Fruit fly (Drosophila melanogaster): ENCODE results near the gene CG10973.

CG10973 gene

dm6 chr3L:12727212-12727611 lies 27.4 kb downstream of the CG10973 start:
- TF ChIP-seq Kr (GFP tag; optimal IDR thresholded peaks at IDR 0.05) (peak; percentile 37), gsb-n (tag; optimal IDR thresholded peaks at IDR 0.05) (peak; percentile 66), twi (tag; optimal IDR thresholded peaks at IDR 0.05) (peak; percentile 19), crol (GFP tag; IDR thresholded peaks at IDR 0.05) (peak; percentile 57; the same call in 1 of the 2 replicates), CG14710 (tag; optimal IDR thresholded peaks at IDR 0.05) (no peak), Hey (tag; optimal IDR thresholded peaks at IDR 0.05) (peak; percentile 82), CG7271 (tag; optimal IDR thresholded peaks at IDR 0.05) (no peak), eyg (GFP tag; optimal IDR thresholded peaks at IDR 0.05) (no peak), oc (tag; optimal IDR thresholded peaks at IDR 0.05) (peak; percentile 8), mirr (GFP tag; optimal IDR thresholded peaks at IDR 0.05) (peak; percentile 8), GATAe (GFP tag; conservative IDR thresholded peaks at IDR 0.05) (no peak)

- TF ChIP-seq p53 (GFP tag; optimal IDR thresholded peaks at IDR 0.05) (no peak), prd (optimal IDR thresholded peaks at IDR 0.05) (no peak), prd (GFP tag; IDR thresholded peaks at IDR 0.05) (peak; percentile 64; the same call in 2 of the 3 replicates), CG17829 (tag; optimal IDR thresholded peaks at IDR 0.05) (no peak), CG4282 (GFP tag; optimal IDR thresholded peaks at IDR 0.05) (no peak), Drgx (GFP tag; IDR thresholded peaks at IDR 0.05) (peak; percentile 48), bsh (GFP tag; optimal IDR thresholded peaks at IDR 0.05) (peak in 1 of 2 experiments; percentile 38), Xbp1 (GFP tag; optimal IDR thresholded peaks at IDR 0.05) (peak; percentile 12), Ptx1 (GFP tag; IDR thresholded peaks at IDR 0.05) (no peak), CG8388 (GFP tag; optimal IDR thresholded peaks at IDR 0.05) (peak; percentile 14), CG18262 (tag; optimal IDR thresholded peaks at IDR 0.05) (peak; percentile 13), CG5245 (GFP tag; optimal IDR thresholded peaks at IDR 0.05) (peak; percentile 15), Blimp-1 (GFP tag; optimal IDR thresholded peaks at IDR 0.05) (peak; percentile 12), CG10267 (tag; optimal IDR thresholded peaks at IDR 0.05) (peak; percentile 10), H15 (GFP tag; IDR thresholded peaks at IDR 0.05) (no peak), tio (GFP tag; optimal IDR thresholded peaks at IDR 0.05) (no peak), lola (GFP tag; optimal IDR thresholded peaks at IDR 0.05) (peak in 1 of 3 experiments; percentile 4), CG12391 (tag; optimal IDR thresholded peaks at IDR 0.05) (peak; percentile 22), ssp (GFP tag; IDR thresholded peaks at IDR 0.05) (no peak), Max (GFP tag; optimal IDR thresholded peaks at IDR 0.05) (peak; percentile 5), sens (GFP tag) (peak; percentile 87), CG2712 (tag; optimal IDR thresholded peaks at IDR 0.05) (peak; percentile 29), Pdp1 (GFP tag; optimal IDR thresholded peaks at IDR 0.05) (peak in 1 of 2 experiments; percentile 17), CG9727 (GFP tag; optimal IDR thresholded peaks at IDR 0.05) (peak; percentile 61), sim (GFP tag; IDR thresholded peaks at IDR 0.05) (0 out of 2 replicates have a peak, but pooled peaks have one; percentile 34), HLH3B (GFP tag; IDR thresholded peaks at IDR 0.05) (0 out of 2 replicates have a peak, but pooled peaks have one; percentile 19), HLHmδ (GFP tag; optimal IDR thresholded peaks at IDR 0.05) (no peak), CG13624 (GFP tag; optimal IDR thresholded peaks at IDR 0.05) (no peak), gem (tag; optimal IDR thresholded peaks at IDR 0.05) (peak; percentile 24), gcm (GFP tag; optimal IDR thresholded peaks at IDR 0.05) (no peak), CG31388 (GFP tag; optimal IDR thresholded peaks at IDR 0.05) (no peak), Ada2b (GFP tag; IDR thresholded peaks at IDR 0.05) (peak; percentile 42; the same call in 1 of the 2 replicates), hkb (optimal IDR thresholded peaks at IDR 0.05) (no peak), hkb (GFP tag; IDR thresholded peaks at IDR 0.05) (peak; percentile 41; the same call in 1 of the 2 replicates), CG1233 (GFP tag; optimal IDR thresholded peaks at IDR 0.05) (peak; percentile 33), CG1024 (GFP tag; IDR thresholded peaks at IDR 0.05) (0 out of 2 replicates have a peak, but pooled peaks have one; percentile 13), chif (GFP tag; optimal IDR thresholded peaks at IDR 0.05) (peak in 1 of 2 experiments; percentile 44), zfh1 (GFP tag; IDR thresholded peaks at IDR 0.05) (0 out of 3 replicates have a peak, but pooled peaks have one; percentile 38), h (optimal IDR thresholded peaks at IDR 0.05) (no peak)
These were observed 28.8 kb downstream of the CG10973 start for dm6 chr3L:12725749-12726148.

Measured in whole organism, embryonic.